Worm (Caenorhabditis elegans) whole organism, late embryonic: ENCODE measurements around the gene col-37.

Experiments used
- ahr-1 ChIP-seq: sonication (generic microtip); optimal IDR thresholded peaks from 2 replicates; lab custom pipeline; 2016; ENCODE audit warnings: missing genetic modification characterization, missing compliant biosample characterization
- ama-1 ChIP-seq: fragments of 150-350 bp; optimal IDR thresholded peaks from 2 replicates; lab custom pipeline; 2014
- ceh-14 ChIP-seq: sonication (generic microtip); optimal IDR thresholded peaks from 2 replicates; lab custom pipeline; 2016; ENCODE audit warnings: missing genotype, missing genetic modification characterization, missing compliant biosample characterization
- ceh-30 ChIP-seq: fragments of 150-350 bp; optimal IDR thresholded peaks from 2 replicates; lab custom pipeline; 2014; ENCODE audit warnings: missing biosample characterization, missing genetic modification characterization
- ceh-31 ChIP-seq: sonication (generic microtip); optimal IDR thresholded peaks from 2 replicates; lab custom pipeline; 2016; ENCODE audit warnings: missing genetic modification characterization, missing compliant biosample characterization
- ceh-6 ChIP-seq: fragments of 200-800 bp; sonication (Bioruptor generic); optimal IDR thresholded peaks from 2 replicates; lab custom pipeline; 2018; ENCODE audit warnings: mild to moderate bottlenecking, missing genetic modification characterization, missing compliant biosample characterization
- elt-4 ChIP-seq: sonication (generic microtip); optimal IDR thresholded peaks from 2 replicates; lab custom pipeline; 2016; ENCODE audit warnings: missing genetic modification characterization, missing compliant biosample characterization
- fax-1 ChIP-seq: sonication (generic microtip); optimal IDR thresholded peaks from 2 replicates; lab custom pipeline; 2016; ENCODE audit warnings: missing genotype, missing genetic modification characterization, missing compliant biosample characterization
- gmeb-2 ChIP-seq: sonication (generic microtip); optimal IDR thresholded peaks from 2 replicates; lab custom pipeline; 2016; ENCODE audit warnings: missing genetic modification characterization, inconsistent platforms, missing compliant biosample characterization
- hlh-30 ChIP-seq: sonication (generic microtip); optimal IDR thresholded peaks from 2 replicates; lab custom pipeline; 2017; ENCODE audit warnings: antibody characterized with exemption, missing genetic modification characterization, missing compliant biosample characterization; ENCODE audit not compliant: insufficient read depth
- ref-2 ChIP-seq: sonication (generic microtip); optimal IDR thresholded peaks from 2 replicates; lab custom pipeline; 2016; ENCODE audit warnings: missing genetic modification characterization, missing compliant biosample characterization
- sox-2 ChIP-seq: fragments of 200-800 bp; sonication (Bioruptor generic); IDR thresholded peaks from 2 replicates; pipeline ENCODE4 v1.3.6; 2022; ENCODE audit warnings: missing genetic modification reagents, missing genetic modification characterization, missing compliant biosample characterization

ce11 chrV:12184308-12184999, 16.9 kb upstream of the col-37 start, which contains the start of gene srd-4:
- TF ChIP-seq ceh-14 (tag; lab: Kevin White, UChicago), result no peak
- TF ChIP-seq ref-2 (tag; lab: Kevin White, UChicago), result no peak
- no peak for TF ChIP-seq fax-1 (tag; lab: Kevin White, UChicago)
- no peak for TF ChIP-seq ama-1
- no peak for TF ChIP-seq elt-4 (tag; lab: Kevin White, UChicago)
- TF ChIP-seq gmeb-2, result no peak
- no peak for TF ChIP-seq hlh-30 (tag; lab: Kevin White, UChicago)
- no peak for TF ChIP-seq ceh-6 (GFP tag; lab: Kevin White, UChicago)
- no peak for TF ChIP-seq ceh-30 (tag; lab: Kevin White, UChicago)
- TF ChIP-seq sox-2, result no peak
- no peak for TF ChIP-seq ceh-31 (tag; lab: Kevin White, UChicago)
- no peak for TF ChIP-seq ahr-1 (tag; lab: Kevin White, UChicago)
